Fruit fly (Drosophila melanogaster) whole organism, embryonic: Measurements from ENCODE around the gene Tmtc2.

Experiments used
- BEAF-32 ChIP-seq: fragments of 200-800 bp; sonication (Bioruptor generic); optimal IDR thresholded peaks from 3 replicates; lab custom pipeline; 2017; ENCODE audit warnings: missing biosample characterization, missing genetic modification characterization, mild to moderate bottlenecking, moderate library complexity, missing genetic modification reagents
- CG10321 ChIP-seq: fragments of 200-800 bp; sonication (Bioruptor generic); IDR thresholded peaks from 2 replicates; pipeline ENCODE4 v1.3.6; 2022; ENCODE audit warnings: missing biosample characterization, missing genetic modification characterization
- CG14014 ChIP-seq: fragments of 200-800 bp; sonication (Bioruptor generic); IDR thresholded peaks from 2 replicates; pipeline ENCODE4 v1.3.6; 2022; ENCODE audit warnings: missing biosample characterization, missing genetic modification characterization
- CG15514 ChIP-seq: fragments of 200-800 bp; sonication (Bioruptor generic); optimal IDR thresholded peaks from 3 replicates; lab custom pipeline; 2017; ENCODE audit warnings: missing biosample characterization, missing genetic modification characterization, mild to moderate bottlenecking, moderate library complexity, missing genetic modification reagents
- CG17359 ChIP-seq: fragments of 200-800 bp; sonication (Bioruptor generic); optimal IDR thresholded peaks from 3 replicates; lab custom pipeline; 2018; ENCODE audit warnings: missing biosample characterization, mild to moderate bottlenecking, missing genetic modification characterization, moderate library complexity
- CG17802 ChIP-seq: fragments of 200-800 bp; sonication (Bioruptor generic); optimal IDR thresholded peaks from 2 replicates; lab custom pipeline; 2018; ENCODE audit warnings: missing biosample characterization, mild to moderate bottlenecking, missing genetic modification characterization, moderate library complexity
- CG30431 ChIP-seq: fragments of 200-800 bp; sonication (Bioruptor generic); optimal IDR thresholded peaks from 2 replicates; lab custom pipeline; 2017; ENCODE audit warnings: missing biosample characterization, missing genetic modification characterization
- CG31224 ChIP-seq: fragments of 200-800 bp; sonication (Bioruptor generic); IDR thresholded peaks from 2 replicates; pipeline ENCODE4 v1.3.6; 2022; ENCODE audit warnings: missing biosample characterization, missing genetic modification characterization
- CG32532 ChIP-seq: fragments of 200-800 bp; sonication (Bioruptor generic); IDR thresholded peaks from 2 replicates; pipeline ENCODE4 v1.3.6; 2022; ENCODE audit warnings: missing biosample characterization, missing genetic modification characterization
- CG33557 ChIP-seq: fragments of 200-800 bp; sonication (Bioruptor generic); optimal IDR thresholded peaks from 2 replicates; lab custom pipeline; 2019; ENCODE audit warnings: missing biosample characterization, mild to moderate bottlenecking, missing genetic modification characterization, moderate library complexity
- CG4730 ChIP-seq: fragments of 200-800 bp; sonication (Bioruptor generic); IDR thresholded peaks from 2 replicates; pipeline ENCODE4 v1.3.6; 2022; ENCODE audit warnings: missing biosample characterization, missing genetic modification characterization
- CG4820 ChIP-seq: fragments of 200-800 bp; sonication (Bioruptor generic); optimal IDR thresholded peaks from 3 replicates; lab custom pipeline; 2016; ENCODE audit warnings: missing biosample characterization, missing genetic modification characterization
- CG4854 ChIP-seq: fragments of 200-800 bp; sonication (Bioruptor generic); optimal IDR thresholded peaks from 2 replicates; lab custom pipeline; 2016; ENCODE audit warnings: missing biosample characterization, missing genetic modification characterization, inconsistent platforms
- CG6689 ChIP-seq: fragments of 200-800 bp; sonication (Bioruptor generic); IDR thresholded peaks from 2 replicates; pipeline ENCODE4 v1.3.6; 2022; ENCODE audit warnings: missing biosample characterization, missing genetic modification characterization
- CG9437 ChIP-seq: fragments of 200-800 bp; sonication (Bioruptor generic); optimal IDR thresholded peaks from 2 replicates; lab custom pipeline; 2018; ENCODE audit warnings: missing biosample characterization, mild to moderate bottlenecking, missing genetic modification characterization
- CHES-1-like ChIP-seq: fragments of 200-800 bp; sonication (Bioruptor generic); optimal IDR thresholded peaks from 2 replicates; lab custom pipeline; 2016; ENCODE audit warnings: missing biosample characterization, missing genetic modification characterization
- CkIIα-i1 ChIP-seq: fragments of 200-800 bp; sonication (Bioruptor generic); IDR thresholded peaks from 2 replicates; pipeline ENCODE4 v1.3.6; 2022; ENCODE audit warnings: missing biosample characterization, missing genetic modification characterization
- CrebB ChIP-seq: fragments of 200-800 bp; sonication (Bioruptor generic); optimal IDR thresholded peaks from 3 replicates; lab custom pipeline; 2018; ENCODE audit warnings: missing biosample characterization, mild to moderate bottlenecking, missing genetic modification characterization
- GATAe ChIP-seq: fragments of 200-800 bp; sonication (Bioruptor generic); conservative IDR thresholded peaks from 2 replicates; pipeline ENCODE4 v1.3.6; 2022; ENCODE audit warnings: missing biosample characterization, missing genetic modification characterization
- HHEX ChIP-seq: fragments of 200-800 bp; sonication (Bioruptor generic); optimal IDR thresholded peaks from 3 replicates; lab custom pipeline; 2017; ENCODE audit warnings: missing biosample characterization, mild to moderate bottlenecking, missing genetic modification characterization, missing genetic modification reagents
- HLH3B ChIP-seq: fragments of 200-800 bp; sonication (Bioruptor generic); IDR thresholded peaks from 2 replicates; pipeline ENCODE4 v1.3.6; 2022; ENCODE audit warnings: missing biosample characterization, missing genetic modification characterization
- Hey ChIP-seq: fragments of 200-800 bp; sonication (Bioruptor generic); optimal IDR thresholded peaks from 3 replicates; lab custom pipeline; 2018; ENCODE audit warnings: missing biosample characterization, mild to moderate bottlenecking, missing genetic modification characterization
- Hr39 ChIP-seq: fragments of >200 bp; optimal IDR thresholded peaks from 2 replicates; lab custom pipeline; 2017
- Jarid2 ChIP-seq: fragments of 200-800 bp; sonication (Bioruptor generic); optimal IDR thresholded peaks from 3 replicates; lab custom pipeline; 2017; ENCODE audit warnings: mild to moderate bottlenecking, missing biosample characterization, missing genetic modification reagents, missing genetic modification characterization
- Nf-YA ChIP-seq: fragments of 200-800 bp; sonication (Bioruptor generic); IDR thresholded peaks from 2 replicates; pipeline ENCODE4 v1.3.6; 2022; ENCODE audit warnings: missing biosample characterization, missing genetic modification characterization
- Nf-YC ChIP-seq: fragments of 200-800 bp; optimal IDR thresholded peaks from 3 replicates; lab custom pipeline; 2019; ENCODE audit warnings: missing biosample characterization, mild to moderate bottlenecking, missing genetic modification characterization, moderate library complexity
- Optix ChIP-seq: fragments of 200-800 bp; sonication (Bioruptor generic); IDR thresholded peaks from 3 replicates; pipeline ENCODE4 v1.3.6; 2022; ENCODE audit warnings: missing biosample characterization, missing genetic modification characterization
- Pdp1 ChIP-seq, 2 experiments: fragments of 200-800 bp; sonication (Bioruptor generic); optimal IDR thresholded peaks; 3 replicates each; lab custom pipeline; 2016; ENCODE audit warnings: missing biosample characterization in 2 of 2, missing genetic modification characterization in 2 of 2, mild to moderate bottlenecking in 1 of 2, moderate library complexity in 1 of 2
- Sox102F ChIP-seq: fragments of 200-800 bp; sonication (Bioruptor generic); optimal IDR thresholded peaks from 2 replicates; lab custom pipeline; 2018; ENCODE audit warnings: missing biosample characterization, mild to moderate bottlenecking, missing genetic modification characterization, moderate library complexity
- Xbp1 ChIP-seq: fragments of 200-800 bp; sonication (Bioruptor generic); optimal IDR thresholded peaks from 3 replicates; lab custom pipeline; 2016; ENCODE audit warnings: missing biosample characterization, mild to moderate bottlenecking, missing genetic modification characterization
- ap ChIP-seq: fragments of 200-800 bp; sonication (Bioruptor generic); IDR thresholded peaks from 2 replicates; pipeline ENCODE4 v1.3.6; 2022; ENCODE audit warnings: missing biosample characterization, missing genetic modification characterization
- ara ChIP-seq: fragments of 200-800 bp; sonication (Bioruptor generic); IDR thresholded peaks from 2 replicates; pipeline ENCODE4 v1.3.6; 2022; ENCODE audit warnings: missing biosample characterization, missing genetic modification characterization
- ash1 ChIP-seq: fragments of 200-800 bp; sonication (Bioruptor generic); optimal IDR thresholded peaks from 2 replicates; lab custom pipeline; 2018; ENCODE audit warnings: missing biosample characterization, mild to moderate bottlenecking, missing genetic modification characterization
- disco-r ChIP-seq: fragments of 200-800 bp; sonication (Bioruptor generic); optimal IDR thresholded peaks from 2 replicates; lab custom pipeline; 2016; ENCODE audit warnings: missing biosample characterization, missing genetic modification characterization
- ewg ChIP-seq: fragments of 200-800 bp; sonication (Bioruptor generic); optimal IDR thresholded peaks from 3 replicates; lab custom pipeline; 2017; ENCODE audit warnings: mild to moderate bottlenecking, missing biosample characterization, missing genetic modification reagents, missing genetic modification characterization
- eyg ChIP-seq: fragments of 200-800 bp; sonication (Bioruptor generic); optimal IDR thresholded peaks from 3 replicates; lab custom pipeline; 2016; ENCODE audit warnings: missing biosample characterization, missing genetic modification characterization
- fd64A ChIP-seq: fragments of 200-800 bp; sonication (Bioruptor generic); optimal IDR thresholded peaks from 3 replicates; lab custom pipeline; 2018; ENCODE audit warnings: missing biosample characterization, mild to moderate bottlenecking, missing genetic modification characterization
- fd96Cb ChIP-seq: fragments of 200-800 bp; sonication (Bioruptor generic); optimal IDR thresholded peaks from 2 replicates; lab custom pipeline; 2018; ENCODE audit warnings: missing biosample characterization, mild to moderate bottlenecking, missing genetic modification characterization, moderate library complexity
- h ChIP-seq: fragments of >200 bp; optimal IDR thresholded peaks from 2 replicates; lab custom pipeline; 2017
- jigr1 ChIP-seq: fragments of 200-800 bp; sonication (Bioruptor generic); IDR thresholded peaks from 3 replicates; pipeline ENCODE4 v1.3.6; 2022; ENCODE audit warnings: missing biosample characterization, missing genetic modification characterization
- lbe ChIP-seq: fragments of 200-800 bp; sonication (Bioruptor generic); optimal IDR thresholded peaks from 2 replicates; lab custom pipeline; 2016; ENCODE audit warnings: missing biosample characterization, mild to moderate bottlenecking, missing genetic modification characterization
- nerfin-1 ChIP-seq: fragments of 200-800 bp; sonication (Bioruptor generic); optimal IDR thresholded peaks from 3 replicates; lab custom pipeline; 2019; ENCODE audit warnings: missing biosample characterization, mild to moderate bottlenecking, missing genetic modification characterization, moderate library complexity
- org-1 ChIP-seq: fragments of 200-800 bp; sonication (Bioruptor generic); optimal IDR thresholded peaks from 2 replicates; lab custom pipeline; 2017; ENCODE audit warnings: missing biosample characterization, missing genetic modification characterization
- pan ChIP-seq, 4 experiments: fragments of >200 bp in 3 of 4; fragments of 200-800 bp in 1 of 4; sonication (Bioruptor generic) in 1 of 4; optimal IDR thresholded peaks in 3 of 4; IDR thresholded peaks in 1 of 4; 2 replicates each; pipeline versions ENCODE4 v1.3.6 to Lab custom; 2017 to 2022; ENCODE audit warnings: missing biosample characterization in 2 of 4, missing genetic modification characterization in 2 of 4, mixed read lengths in 1 of 4
- rib ChIP-seq: fragments of 200-800 bp; sonication (Bioruptor generic); IDR thresholded peaks from 2 replicates; pipeline ENCODE4 v1.3.6; 2022; ENCODE audit warnings: missing biosample characterization, missing genetic modification characterization
- scrt ChIP-seq: fragments of 200-800 bp; sonication (Bioruptor generic); optimal IDR thresholded peaks from 2 replicates; lab custom pipeline; 2018; ENCODE audit warnings: missing biosample characterization, mild to moderate bottlenecking, missing genetic modification characterization, moderate library complexity
- sima ChIP-seq: fragments of 200-800 bp; sonication (Bioruptor generic); optimal IDR thresholded peaks from 2 replicates; lab custom pipeline; 2016; ENCODE audit warnings: missing biosample characterization, missing genetic modification characterization
- trh ChIP-seq: fragments of 200-800 bp; sonication (Bioruptor generic); optimal IDR thresholded peaks from 2 replicates; lab custom pipeline; 2016; ENCODE audit warnings: missing biosample characterization, missing genetic modification characterization
- unpg ChIP-seq: fragments of 200-800 bp; sonication (Bioruptor generic); optimal IDR thresholded peaks from 3 replicates; lab custom pipeline; 2018; ENCODE audit warnings: missing biosample characterization, mild to moderate bottlenecking, missing genetic modification characterization, moderate library complexity
- vnd ChIP-seq: fragments of 200-800 bp; sonication (Bioruptor generic); IDR thresholded peaks from 3 replicates; pipeline ENCODE4 v1.3.6; 2022; ENCODE audit warnings: missing biosample characterization, missing genetic modification characterization; ENCODE audit not compliant: partially characterized antibody
- wek ChIP-seq: fragments of 200-800 bp; sonication (Bioruptor generic); optimal IDR thresholded peaks from 3 replicates; lab custom pipeline; 2018; ENCODE audit warnings: missing biosample characterization, mild to moderate bottlenecking, missing genetic modification characterization, moderate library complexity
- zf30C ChIP-seq: fragments of 200-800 bp; sonication (Bioruptor generic); optimal IDR thresholded peaks from 3 replicates; lab custom pipeline; 2018; ENCODE audit warnings: missing biosample characterization, mild to moderate bottlenecking, missing genetic modification characterization

The Tmtc2 gene

dm6 chr2L:918738-919137, 3.9 kb upstream of the Tmtc2 start:
- TF ChIP-seq rib = no peak
- TF ChIP-seq Pdp1 (GFP tag; optimal IDR thresholded peaks at IDR 0.05; lab: Kevin White, UChicago) = no peak
- TF ChIP-seq CG6689 (GFP tag; lab: Robert Waterston, UW) = no peak
- TF ChIP-seq GATAe (GFP tag; lab: Robert Waterston, UW) = no peak
- TF ChIP-seq CG4820 (GFP tag; lab: Kevin White, UChicago) = no peak
- no peak for TF ChIP-seq vnd (GFP tag; lab: Robert Waterston, UW)
- no peak for TF ChIP-seq CG14014 (GFP tag; lab: Robert Waterston, UW)
- no peak for TF ChIP-seq CG32532 (GFP tag; lab: Robert Waterston, UW)
- TF ChIP-seq Hr39 (lab: Kevin White, UChicago) = no peak
- TF ChIP-seq nerfin-1 (tag; lab: Kevin White, UChicago) = peak; percentile 0
- no peak for TF ChIP-seq BEAF-32 (GFP tag; lab: Kevin White, UChicago)
- TF ChIP-seq CG17802 (tag; lab: Kevin White, UChicago) = no peak
- no peak for TF ChIP-seq h (lab: Kevin White, UChicago)
- TF ChIP-seq CG9437 (GFP tag; lab: Kevin White, UChicago) = no peak
- no peak for TF ChIP-seq CG4730 (GFP tag; lab: Robert Waterston, UW)
- no peak for TF ChIP-seq Hey
- TF ChIP-seq CG17359 (tag; lab: Kevin White, UChicago) = no peak
- TF ChIP-seq HLH3B (GFP tag; lab: Robert Waterston, UW) = no peak
- no peak for TF ChIP-seq CG33557 (GFP tag; lab: Kevin White, UChicago)
- TF ChIP-seq CG10321 (GFP tag; lab: Robert Waterston, UW) = no peak
- peak; percentile 95 for TF ChIP-seq scrt (GFP tag; lab: Kevin White, UChicago)
- TF ChIP-seq zf30C (GFP tag; lab: Kevin White, UChicago) = no peak
- no peak for TF ChIP-seq CG4854 (GFP tag; lab: Kevin White, UChicago)
- TF ChIP-seq Jarid2 = no peak
- no peak for TF ChIP-seq Xbp1 (GFP tag; lab: Kevin White, UChicago)
- no peak for TF ChIP-seq fd96Cb (tag; lab: Kevin White, UChicago)
- no peak for TF ChIP-seq CHES-1-like (GFP tag; lab: Kevin White, UChicago)
- peak; percentile 69 for TF ChIP-seq ewg
- TF ChIP-seq CkIIα-i1 (GFP tag; lab: Robert Waterston, UW) = no peak
- TF ChIP-seq Sox102F = no peak
- no peak for TF ChIP-seq jigr1 (GFP tag; lab: Robert Waterston, UW)
- TF ChIP-seq Nf-YC = peak; percentile 65
- no peak for TF ChIP-seq unpg (GFP tag; lab: Kevin White, UChicago)
- TF ChIP-seq Optix = no peak
- no peak for TF ChIP-seq lbe (GFP tag; lab: Kevin White, UChicago)

- TF ChIP-seq ash1 (GFP tag; lab: Kevin White, UChicago) = no peak
- peak; percentile 32 for TF ChIP-seq org-1
- peak; percentile 20 for TF ChIP-seq HHEX (GFP tag; lab: Kevin White, UChicago)
- no peak for TF ChIP-seq ewg
- TF ChIP-seq fd64A (GFP tag; lab: Kevin White, UChicago) = no peak
- no peak for TF ChIP-seq disco-r (GFP tag; lab: Kevin White, UChicago)
- no peak for TF ChIP-seq wek (GFP tag; lab: Kevin White, UChicago)
- no peak for TF ChIP-seq pan (optimal IDR thresholded peaks at IDR 0.05; lab: Kevin White, UChicago)
- peak in 1 of 2 experiments; percentile 47 for TF ChIP-seq pan (GFP tag; optimal IDR thresholded peaks at IDR 0.05 in 1 of 2, IDR thresholded peaks at IDR 0.05 in 1 of 2)
- no peak for TF ChIP-seq CG9437 (GFP tag; lab: Kevin White, UChicago)
- no peak for TF ChIP-seq trh (GFP tag; lab: Kevin White, UChicago)
- no peak for TF ChIP-seq CrebB (tag; lab: Kevin White, UChicago)
- no peak for TF ChIP-seq eyg (GFP tag; lab: Kevin White, UChicago)
- TF ChIP-seq ap (GFP tag; lab: Robert Waterston, UW) = no peak
- TF ChIP-seq sima = no peak
- TF ChIP-seq CG31224 (GFP tag; lab: Robert Waterston, UW) = no peak
- TF ChIP-seq ara = no peak
- peak; percentile 38 for TF ChIP-seq CG15514
- no peak for TF ChIP-seq Nf-YA (GFP tag; lab: Robert Waterston, UW)
- TF ChIP-seq Optix = peak; percentile 42; the same call in 1 of the 3 replicates
- TF ChIP-seq CG30431 (GFP tag; lab: Kevin White, UChicago) = no peak
These were observed 14.3 kb downstream of the Tmtc2 start for dm6 chr2L:936922-937321.
